Worm (Caenorhabditis elegans) whole organism, L3 larva: ENCODE measurements around the gene C14B9.3.

Experiments used
- mdl-1 ChIP-seq: fragments of 150-350 bp; optimal IDR thresholded peaks from 2 replicates; lab custom pipeline; 2014; ENCODE audit warnings: missing biosample characterization, missing genetic modification characterization
- pha-4 ChIP-seq: fragments of 150-350 bp; optimal IDR thresholded peaks from 2 replicates; lab custom pipeline; 2014; ENCODE audit warnings: missing biosample characterization, missing genetic modification reagents, missing genetic modification characterization
- sea-2 ChIP-seq: fragments of 150-350 bp; sonication (generic microtip); optimal IDR thresholded peaks from 4 replicates; lab custom pipeline; 2014; ENCODE audit warnings: missing biosample characterization, missing genetic modification reagents, missing genetic modification characterization

- TF ChIP-seq pha-4 (peak; percentile 82), sea-2 (no peak), mdl-1 (no peak)
Measured at ce11 chrIII:8136517-8137099, 28.0 kb downstream of the C14B9.3 start.
